Worm (Caenorhabditis elegans): ENCODE measurements around the gene Y71H2AM.25.

Y71H2AM.25 gene

DNA sequence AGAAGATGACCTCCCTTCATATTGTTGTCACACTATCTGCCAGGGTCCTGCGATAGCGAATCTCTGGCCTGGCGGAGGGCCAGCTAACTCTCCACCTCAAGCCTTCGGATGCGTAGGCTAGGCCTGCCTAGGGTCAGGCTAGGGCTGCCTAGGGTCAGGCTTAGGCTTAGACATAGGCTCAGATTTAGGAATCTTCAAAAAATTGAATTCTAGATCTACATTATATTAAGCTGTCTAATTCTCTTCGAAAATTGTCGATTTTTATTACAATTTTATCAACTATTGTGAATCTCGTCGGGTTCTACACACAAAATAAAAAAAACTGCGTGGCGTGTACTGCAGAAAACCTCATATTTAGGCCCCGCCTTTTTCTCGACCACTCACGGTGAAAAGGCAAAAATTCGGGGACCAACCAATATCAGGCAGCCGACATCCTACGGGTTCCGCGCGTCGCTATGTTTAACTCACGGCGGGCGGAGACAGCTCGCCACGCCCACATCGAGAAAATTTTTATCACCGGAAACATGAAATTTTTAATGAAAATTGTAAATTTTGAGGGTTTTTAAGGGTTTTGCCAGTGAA, 6.7 kb upstream of the Y71H2AM.25 start:
- TF ChIP-seq tbx-37 (GFP tag; conservative IDR thresholded peaks at IDR 0.05) (no peak), hmg-4 (GFP tag; optimal IDR thresholded peaks at IDR 0.05) (no peak), pes-1 (GFP tag; IDR thresholded peaks at IDR 0.05) (no peak), ceh-36 (tag; optimal IDR thresholded peaks at IDR 0.05) (no peak), sea-1 (GFP tag; conservative IDR thresholded peaks at IDR 0.05) (no peak), tra-4 (tag; optimal IDR thresholded peaks at IDR 0.05) (no peak), hmbx-1 (tag; optimal IDR thresholded peaks at IDR 0.05) (no peak), B0310.2 (tag; optimal IDR thresholded peaks at IDR 0.05) (no peak), ets-7 (tag; optimal IDR thresholded peaks at IDR 0.05) (no peak), scrt-1 (GFP tag; IDR thresholded peaks at IDR 0.05) (no peak), aly-1 (tag; optimal IDR thresholded peaks at IDR 0.05) (no peak), ceh-13 (GFP tag; optimal IDR thresholded peaks at IDR 0.05) (no peak), F13C5.2 (tag; optimal IDR thresholded peaks at IDR 0.05) (no peak), ama-1 (optimal IDR thresholded peaks at IDR 0.05) (no peak)

DNA sequence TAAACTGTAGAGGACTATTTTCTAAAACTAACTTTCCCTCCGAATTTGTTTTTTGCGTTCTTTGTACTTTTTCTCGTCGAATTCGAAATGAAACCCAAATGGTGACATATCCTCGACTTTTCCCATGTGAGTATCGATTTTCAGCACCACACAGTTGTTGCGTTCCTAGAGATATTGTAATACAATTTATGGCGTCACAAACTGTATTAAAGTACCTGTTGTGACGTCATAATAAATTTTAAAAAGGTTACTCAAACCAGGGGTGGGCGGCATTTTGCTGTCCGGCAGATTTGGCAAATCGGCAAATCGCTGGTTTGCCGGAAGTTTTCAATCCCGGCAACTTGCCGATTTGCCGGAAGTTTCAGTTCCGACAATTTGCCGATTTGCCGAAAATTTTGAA, 1.5 kb upstream of the Y71H2AM.25 start:
- TF ChIP-seq hmbx-1 (tag; optimal IDR thresholded peaks at IDR 0.05), result no peak
- no peak for TF ChIP-seq hnd-1 (tag; optimal IDR thresholded peaks at IDR 0.05)
- no peak for TF ChIP-seq tra-4 (tag; optimal IDR thresholded peaks at IDR 0.05)
- no peak for TF ChIP-seq ama-1 (optimal IDR thresholded peaks at IDR 0.05)

DNA sequence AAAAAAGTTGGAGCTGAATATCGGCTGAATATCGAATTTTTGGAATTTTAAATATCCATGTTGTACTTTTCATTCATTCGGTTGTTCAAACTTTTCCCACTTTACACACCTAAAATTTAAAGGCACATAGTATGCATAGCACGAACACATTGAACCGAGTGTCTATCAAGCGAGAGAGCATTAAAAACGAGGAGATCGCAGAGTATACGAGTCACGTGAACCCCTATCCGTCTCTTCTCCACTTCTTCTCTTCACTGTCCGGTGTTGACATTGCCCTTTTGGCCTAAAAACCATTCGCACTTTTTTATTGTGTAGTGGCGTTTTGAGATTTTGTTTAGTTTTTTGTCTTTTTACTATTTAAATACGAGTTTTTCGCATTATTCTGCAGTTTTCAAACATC, 2.2 kb downstream of the Y71H2AM.25 start:
- TF ChIP-seq scrt-1 (GFP tag; IDR thresholded peaks at IDR 0.05) (no peak), B0310.2 (tag; optimal IDR thresholded peaks at IDR 0.05) (no peak), pes-1 (GFP tag; IDR thresholded peaks at IDR 0.05) (no peak), tbx-11 (GFP tag; IDR thresholded peaks at IDR 0.05) (no peak), tbx-37 (GFP tag; conservative IDR thresholded peaks at IDR 0.05) (no peak), hmg-4 (GFP tag; optimal IDR thresholded peaks at IDR 0.05) (no peak), sea-1 (GFP tag; conservative IDR thresholded peaks at IDR 0.05) (no peak), flt-1 (GFP tag; IDR thresholded peaks at IDR 0.05) (no peak), ceh-36 (tag; optimal IDR thresholded peaks at IDR 0.05) (no peak), hnd-1 (tag; optimal IDR thresholded peaks at IDR 0.05) (no peak), F13C5.2 (tag; optimal IDR thresholded peaks at IDR 0.05) (no peak), aly-1 (tag; optimal IDR thresholded peaks at IDR 0.05) (no peak), tra-4 (tag; optimal IDR thresholded peaks at IDR 0.05) (no peak), ama-1 (optimal IDR thresholded peaks at IDR 0.05) (no peak), ets-7 (tag; optimal IDR thresholded peaks at IDR 0.05) (no peak), hmbx-1 (tag; optimal IDR thresholded peaks at IDR 0.05) (no peak), ceh-13 (GFP tag; optimal IDR thresholded peaks at IDR 0.05) (no peak)

DNA sequence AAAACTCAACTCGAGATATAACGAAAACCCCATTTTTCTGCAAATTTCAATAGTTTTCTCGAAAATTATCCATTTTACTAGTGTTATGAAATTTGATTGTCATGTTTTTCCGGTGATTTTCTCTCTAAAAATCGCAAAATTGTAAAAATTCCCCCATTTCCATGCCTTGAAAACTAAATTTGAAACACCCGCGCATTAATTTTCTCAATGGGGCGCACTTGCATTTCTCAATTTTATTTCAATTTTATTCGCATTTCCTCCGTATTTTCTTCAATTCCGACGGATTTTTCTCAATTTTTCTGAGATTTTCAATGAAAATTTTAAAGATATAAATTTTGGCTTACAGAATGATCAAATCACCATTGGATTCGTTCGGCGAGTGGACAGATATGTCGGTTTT, 2.8 kb downstream of the Y71H2AM.25 start, which contains the start of gene Y71H2AM.3:
Gene Y71H2AM.3 (plus strand): TSS at position 347 of the 400 bp plus-strand sequence.
- peak; percentile 22 for TF ChIP-seq F13C5.2 (tag; optimal IDR thresholded peaks at IDR 0.05)
- no peak for TF ChIP-seq sea-1 (GFP tag; conservative IDR thresholded peaks at IDR 0.05)

DNA sequence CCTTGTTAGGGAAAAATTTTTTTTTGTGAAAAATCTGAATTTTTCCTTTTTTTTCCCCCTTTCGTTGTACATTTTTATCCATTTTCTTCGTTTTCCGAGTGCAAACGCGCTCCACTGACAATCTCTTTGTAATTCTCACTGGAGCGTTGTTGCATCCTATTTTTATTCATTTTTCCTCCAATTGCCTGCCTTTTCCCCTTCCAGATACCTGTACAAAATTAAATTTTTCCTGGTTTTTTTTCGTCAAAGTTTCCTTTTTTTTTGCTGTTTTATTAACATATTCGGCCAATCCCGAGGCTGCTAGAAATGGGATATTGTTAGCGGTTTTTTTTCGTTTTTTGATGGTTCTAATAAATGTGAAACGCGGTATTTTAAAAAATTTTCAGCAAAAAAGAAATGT, 9.1 kb downstream of the Y71H2AM.25 start:
- 0 out of 2 replicates have a peak, but pooled peaks have one; percentile 9 for TF ChIP-seq pes-1 (GFP tag; IDR thresholded peaks at IDR 0.05)
- TF ChIP-seq tbx-11 (GFP tag; IDR thresholded peaks at IDR 0.05), result 0 out of 2 replicates have a peak, but pooled peaks have one; percentile 19
- TF ChIP-seq sea-1 (GFP tag; conservative IDR thresholded peaks at IDR 0.05), result peak; percentile 49; the same call in 1 of the 2 replicates
- TF ChIP-seq scrt-1 (GFP tag; IDR thresholded peaks at IDR 0.05), result no peak

DNA sequence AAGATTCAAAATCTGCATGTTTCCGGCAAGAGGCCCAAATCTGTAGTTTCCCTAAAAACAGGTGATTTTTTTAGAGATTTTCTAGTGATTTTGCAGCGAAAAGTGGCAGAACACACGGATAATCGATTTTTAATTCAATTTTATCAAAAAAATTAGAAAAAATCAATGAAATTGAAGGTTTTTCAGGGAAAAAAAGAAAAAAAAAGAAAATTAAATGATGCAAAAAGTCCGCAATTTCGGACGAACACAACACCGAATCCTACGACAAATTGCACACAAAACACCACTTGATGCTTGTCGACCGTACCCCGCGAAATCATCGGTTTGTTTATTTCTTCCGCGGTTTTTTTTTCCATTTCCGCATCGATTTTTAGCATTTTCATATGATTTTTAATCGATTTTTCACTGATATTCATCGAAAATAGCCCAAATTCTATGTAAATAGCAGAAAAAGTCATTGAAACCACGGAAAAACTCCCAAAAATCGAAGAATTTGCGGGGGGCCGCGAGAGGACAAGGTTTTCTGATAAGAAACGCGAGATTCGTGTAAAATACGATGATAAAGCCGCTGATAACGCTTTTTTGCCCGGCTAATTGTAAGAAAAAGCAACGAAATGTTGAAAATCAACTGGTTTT, 12.8 kb downstream of the Y71H2AM.25 start, which contains the start of gene tufm-1:
Gene tufm-1 (minus strand): TSS at position 51 of the 636 bp plus-strand sequence.
- TF ChIP-seq tra-4 (tag; optimal IDR thresholded peaks at IDR 0.05) (no peak), scrt-1 (GFP tag; IDR thresholded peaks at IDR 0.05) (no peak), ama-1 (optimal IDR thresholded peaks at IDR 0.05) (no peak), hnd-1 (tag; optimal IDR thresholded peaks at IDR 0.05) (no peak), pes-1 (GFP tag; IDR thresholded peaks at IDR 0.05) (no peak), ets-7 (tag; optimal IDR thresholded peaks at IDR 0.05) (no peak), flt-1 (GFP tag; IDR thresholded peaks at IDR 0.05) (no peak)

DNA sequence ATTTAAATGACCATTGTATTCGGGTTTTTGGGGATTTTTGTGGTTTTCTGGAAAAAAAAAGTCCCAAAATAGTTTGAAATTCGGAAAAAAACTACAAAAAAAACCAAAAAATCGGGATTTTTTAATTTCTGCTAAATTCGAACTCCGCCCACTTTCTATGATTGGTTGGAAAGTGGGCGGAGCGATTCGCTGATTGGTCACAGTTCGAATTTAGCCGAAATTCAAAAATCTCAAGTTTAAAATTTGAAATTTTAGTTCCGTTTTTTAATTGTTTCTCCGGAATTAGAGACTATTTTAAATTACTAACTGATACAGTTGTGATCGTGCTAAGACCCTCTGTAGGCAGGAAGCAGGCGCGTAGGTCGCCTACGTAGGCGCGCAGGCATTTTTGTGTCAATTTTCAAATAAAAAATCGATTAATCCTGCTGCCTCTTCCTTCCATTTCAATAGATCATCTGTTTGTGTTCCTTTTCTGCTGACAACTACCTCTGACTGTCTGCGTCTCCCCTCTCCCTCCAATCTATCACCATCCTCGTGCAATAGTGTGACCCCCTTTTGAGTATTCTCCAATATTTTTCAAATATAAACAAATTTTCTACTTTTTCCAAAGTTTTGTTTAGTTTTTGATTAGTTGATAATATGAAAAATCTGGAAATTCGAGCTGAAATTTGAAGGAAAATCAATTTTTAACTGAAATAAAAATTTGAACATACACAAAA, 14.1 kb downstream of the Y71H2AM.25 start:
- no peak for TF ChIP-seq tbx-11 (GFP tag; IDR thresholded peaks at IDR 0.05)
- no peak for TF ChIP-seq pes-1 (GFP tag; IDR thresholded peaks at IDR 0.05)
- no peak for TF ChIP-seq hmg-4 (GFP tag; optimal IDR thresholded peaks at IDR 0.05)
- TF ChIP-seq ceh-13 (GFP tag; optimal IDR thresholded peaks at IDR 0.05), result no peak
- TF ChIP-seq ets-7 (tag; optimal IDR thresholded peaks at IDR 0.05), result no peak
- TF ChIP-seq ceh-36 (tag; optimal IDR thresholded peaks at IDR 0.05), result no peak
- TF ChIP-seq F13C5.2 (tag; optimal IDR thresholded peaks at IDR 0.05), result no peak
- TF ChIP-seq sea-1 (GFP tag; conservative IDR thresholded peaks at IDR 0.05), result no peak
- no peak for TF ChIP-seq hmbx-1 (tag; optimal IDR thresholded peaks at IDR 0.05)
- TF ChIP-seq hnd-1 (tag; optimal IDR thresholded peaks at IDR 0.05), result no peak
- no peak for TF ChIP-seq tbx-37 (GFP tag; conservative IDR thresholded peaks at IDR 0.05)
- TF ChIP-seq tra-4 (tag; optimal IDR thresholded peaks at IDR 0.05), result no peak
- no peak for TF ChIP-seq scrt-1 (GFP tag; IDR thresholded peaks at IDR 0.05)
- no peak for TF ChIP-seq B0310.2 (tag; optimal IDR thresholded peaks at IDR 0.05)
- TF ChIP-seq ama-1 (optimal IDR thresholded peaks at IDR 0.05), result no peak
- TF ChIP-seq aly-1 (tag; optimal IDR thresholded peaks at IDR 0.05), result no peak
- no peak for TF ChIP-seq flt-1 (GFP tag; IDR thresholded peaks at IDR 0.05)

Data from whole organism, early embryonic.